Worm (Caenorhabditis elegans) whole organism, young adult: ENCODE measurements around the gene F59F3.6.

Source experiments
- B0261.1 ChIP-seq: sonication (generic microtip); optimal IDR thresholded peaks from 2 replicates; lab custom pipeline; 2016; ENCODE audit warnings: mild to moderate bottlenecking, missing genetic modification characterization, moderate library complexity, missing compliant biosample characterization
- D2030.7 ChIP-seq: fragments of 200-800 bp; sonication (Bioruptor generic); IDR thresholded peaks from 2 replicates; pipeline ENCODE4 v1.3.6; 2022; ENCODE audit warnings: missing genetic modification reagents, missing genetic modification characterization, missing compliant biosample characterization
- F22D6.2 ChIP-seq: sonication (generic microtip); optimal IDR thresholded peaks from 2 replicates; lab custom pipeline; 2016; ENCODE audit warnings: mild to moderate bottlenecking, missing genetic modification characterization, missing compliant biosample characterization
- F33H1.4 ChIP-seq: fragments of 200-800 bp; sonication (Bioruptor generic); IDR thresholded peaks from 2 replicates; pipeline ENCODE4 v1.3.6; 2022; ENCODE audit warnings: missing genetic modification reagents, missing genetic modification characterization, missing compliant biosample characterization
- F52B5.7 ChIP-seq: sonication (generic microtip); optimal IDR thresholded peaks from 2 replicates; lab custom pipeline; 2016; ENCODE audit warnings: mild to moderate bottlenecking, missing genetic modification characterization, missing compliant biosample characterization
- F55B11.4 ChIP-seq: sonication (generic microtip); optimal IDR thresholded peaks from 2 replicates; lab custom pipeline; 2016; ENCODE audit warnings: missing compliant biosample characterization, missing genetic modification characterization, borderline replicate concordance; ENCODE audit not compliant: insufficient read depth
- F57A8.1 ChIP-seq: fragments of 200-800 bp; sonication (Bioruptor generic); optimal IDR thresholded peaks from 2 replicates; lab custom pipeline; 2018; ENCODE audit warnings: mild to moderate bottlenecking, missing genetic modification characterization, moderate library complexity, missing compliant biosample characterization
- F57C9.4 ChIP-seq: sonication (generic microtip); optimal IDR thresholded peaks from 2 replicates; lab custom pipeline; 2017; ENCODE audit warnings: mild to moderate bottlenecking, missing genetic modification characterization, missing compliant biosample characterization
- T07F8.4 ChIP-seq: sonication (generic microtip); optimal IDR thresholded peaks from 2 replicates; lab custom pipeline; 2016; ENCODE audit warnings: mild to moderate bottlenecking, missing genetic modification characterization, moderate library complexity, missing compliant biosample characterization
- T26A5.8 ChIP-seq: sonication (generic microtip); optimal IDR thresholded peaks from 2 replicates; lab custom pipeline; 2016; ENCODE audit warnings: missing genetic modification characterization, missing compliant biosample characterization
- Y53F4B.3 ChIP-seq: fragments of 200-800 bp; sonication (Bioruptor generic); IDR thresholded peaks from 2 replicates; pipeline ENCODE4 v1.3.6; 2022; ENCODE audit warnings: missing genetic modification reagents, missing genetic modification characterization, missing compliant biosample characterization
- Y56A3A.18 ChIP-seq: fragments of 200-800 bp; sonication (Bioruptor generic); IDR thresholded peaks from 2 replicates; pipeline ENCODE4 v1.3.6; 2022; ENCODE audit warnings: missing genetic modification reagents, missing genetic modification characterization, missing compliant biosample characterization
- ZK185.1 ChIP-seq: sonication (generic microtip); optimal IDR thresholded peaks from 2 replicates; lab custom pipeline; 2016; ENCODE audit warnings: mild to moderate bottlenecking, missing genetic modification characterization, missing compliant biosample characterization; ENCODE audit not compliant: poor library complexity, severe bottlenecking
- ama-1 ChIP-seq, 3 experiments: fragments of 150-350 bp in 1 of 3; sonication (generic microtip) in 2 of 3; optimal IDR thresholded peaks; 2 replicates each; lab custom pipeline; 2014 to 2018; ENCODE audit warnings: missing biosample characterization in 2 of 3, missing genetic modification characterization in 2 of 3, missing genetic modification reagents in 2 of 3
- aptf-3 ChIP-seq: fragments of 200-800 bp; sonication (Bioruptor generic); IDR thresholded peaks from 2 replicates; pipeline ENCODE4 v1.3.6; 2022; ENCODE audit warnings: missing genetic modification characterization, missing compliant biosample characterization
- athp-1 ChIP-seq: sonication (generic microtip); optimal IDR thresholded peaks from 2 replicates; lab custom pipeline; 2017; ENCODE audit warnings: mild to moderate bottlenecking, missing genetic modification characterization, missing compliant biosample characterization
- attf-5 ChIP-seq: fragments of 200-800 bp; sonication (Bioruptor generic); optimal IDR thresholded peaks from 2 replicates; lab custom pipeline; 2018; ENCODE audit warnings: mild to moderate bottlenecking, missing genetic modification characterization, missing compliant biosample characterization
- bed-1 ChIP-seq: fragments of 200-800 bp; sonication (Bioruptor generic); IDR thresholded peaks from 2 replicates; pipeline ENCODE4 v1.3.6; 2022; ENCODE audit warnings: missing genetic modification reagents, missing genetic modification characterization, missing compliant biosample characterization
- cebp-2 ChIP-seq: fragments of 200-800 bp; sonication (Bioruptor generic); IDR thresholded peaks from 2 replicates; pipeline ENCODE4 v1.3.6; 2022; ENCODE audit warnings: missing genetic modification characterization, missing compliant biosample characterization
- ceh-100 ChIP-seq: fragments of 200-800 bp; sonication (Bioruptor generic); IDR thresholded peaks from 2 replicates; pipeline ENCODE4 v1.3.6; 2022; ENCODE audit warnings: missing genetic modification reagents, missing genetic modification characterization, missing compliant biosample characterization
- ceh-27 ChIP-seq: fragments of 200-800 bp; sonication (Bioruptor generic); optimal IDR thresholded peaks from 2 replicates; lab custom pipeline; 2018; ENCODE audit warnings: mild to moderate bottlenecking, missing genetic modification characterization, moderate library complexity, missing compliant biosample characterization
- ceh-40 ChIP-seq: fragments of 200-800 bp; sonication (Bioruptor generic); IDR thresholded peaks from 2 replicates; pipeline ENCODE4 v1.3.6; 2022; ENCODE audit warnings: missing genetic modification characterization, missing compliant biosample characterization
- ceh-91 ChIP-seq: fragments of 200-800 bp; sonication (Bioruptor generic); IDR thresholded peaks from 2 replicates; pipeline ENCODE4 v1.3.6; 2022; ENCODE audit warnings: missing genetic modification reagents, missing genetic modification characterization, missing compliant biosample characterization
- chd-7 ChIP-seq: sonication (generic microtip); optimal IDR thresholded peaks from 2 replicates; lab custom pipeline; 2016; ENCODE audit warnings: mild to moderate bottlenecking, missing genetic modification characterization, moderate library complexity, missing compliant biosample characterization
- die-1 ChIP-seq: sonication (generic microtip); optimal IDR thresholded peaks from 2 replicates; lab custom pipeline; 2016; ENCODE audit warnings: missing genotype, mild to moderate bottlenecking, missing genetic modification characterization, missing compliant biosample characterization
- egl-18 ChIP-seq: fragments of 200-800 bp; sonication (Bioruptor generic); IDR thresholded peaks from 2 replicates; pipeline ENCODE4 v1.3.6; 2022; ENCODE audit warnings: missing genetic modification reagents, missing genetic modification characterization, missing compliant biosample characterization
- egl-44 ChIP-seq: fragments of 200-800 bp; sonication (Bioruptor generic); IDR thresholded peaks from 2 replicates; pipeline ENCODE4 v1.3.6; 2022; ENCODE audit warnings: missing genetic modification reagents, missing genetic modification characterization, missing compliant biosample characterization
- ekl-4 ChIP-seq: fragments of 200-800 bp; sonication (Bioruptor generic); IDR thresholded peaks from 2 replicates; pipeline ENCODE4 v1.3.6; 2022; ENCODE audit warnings: missing genetic modification reagents, missing genetic modification characterization, missing compliant biosample characterization
- hlh-26 ChIP-seq: fragments of 200-800 bp; sonication (Bioruptor generic); conservative IDR thresholded peaks from 2 replicates; pipeline ENCODE4 v1.3.6; 2022; ENCODE audit warnings: missing genetic modification reagents, missing genetic modification characterization, missing compliant biosample characterization
- hsf-1 ChIP-seq: fragments of 200-800 bp; sonication (Bioruptor generic); IDR thresholded peaks from 2 replicates; pipeline ENCODE4 v1.3.6; 2022; ENCODE audit warnings: missing genetic modification reagents, missing genetic modification characterization, missing compliant biosample characterization
- lsy-27 ChIP-seq: sonication (generic microtip); optimal IDR thresholded peaks from 2 replicates; lab custom pipeline; 2017; ENCODE audit warnings: missing genetic modification characterization, mild to moderate bottlenecking, missing compliant biosample characterization, antibody characterized with exemption, missing genotype, borderline replicate concordance; ENCODE audit not compliant: insufficient read depth
- madf-3 ChIP-seq: fragments of 200-800 bp; sonication (Bioruptor generic); IDR thresholded peaks from 2 replicates; pipeline ENCODE4 v1.3.6; 2022; ENCODE audit warnings: missing genetic modification reagents, missing genetic modification characterization, missing compliant biosample characterization
- mes-4 ChIP-seq: sonication (generic microtip); optimal IDR thresholded peaks from 2 replicates; lab custom pipeline; 2016; ENCODE audit warnings: missing genotype, missing genetic modification characterization, missing compliant biosample characterization
- mxl-1 ChIP-seq: sonication (generic microtip); optimal IDR thresholded peaks from 2 replicates; lab custom pipeline; 2016; ENCODE audit warnings: missing genetic modification characterization, missing compliant biosample characterization
- nfya-1 ChIP-seq: sonication (generic microtip); optimal IDR thresholded peaks from 2 replicates; lab custom pipeline; 2017; ENCODE audit warnings: antibody characterized with exemption, missing compliant biosample characterization, missing genetic modification characterization, borderline replicate concordance; ENCODE audit not compliant: insufficient read depth
- nhr-27 ChIP-seq: fragments of 200-800 bp; sonication (Bioruptor generic); optimal IDR thresholded peaks from 2 replicates; lab custom pipeline; 2018; ENCODE audit warnings: mild to moderate bottlenecking, missing genetic modification characterization, moderate library complexity, missing compliant biosample characterization
- nhr-90 ChIP-seq: sonication (generic microtip); optimal IDR thresholded peaks from 2 replicates; lab custom pipeline; 2016; ENCODE audit warnings: missing genotype, mild to moderate bottlenecking, missing genetic modification characterization, missing compliant biosample characterization
- rcor-1 ChIP-seq: fragments of 200-800 bp; sonication (Bioruptor generic); IDR thresholded peaks from 2 replicates; pipeline ENCODE4 v1.3.6; 2022; ENCODE audit warnings: missing genetic modification reagents, missing genetic modification characterization, missing compliant biosample characterization
- rpc-1 ChIP-seq, 2 experiments: fragments of 150-350 bp in 1 of 2; sonication (generic microtip) in 1 of 2; optimal IDR thresholded peaks; 2 replicates each; lab custom pipeline; 2014 to 2018; ENCODE audit warnings: missing biosample characterization in 1 of 2, missing genetic modification characterization in 1 of 2, missing genetic modification reagents in 1 of 2, missing genotype in 1 of 2
- snpc-1.3 ChIP-seq: sonication (generic microtip); optimal IDR thresholded peaks from 2 replicates; lab custom pipeline; 2017; ENCODE audit warnings: missing genetic modification characterization, mild to moderate bottlenecking, missing compliant biosample characterization, antibody characterized with exemption, moderate library complexity, missing genotype, missing genetic modification reagents; ENCODE audit not compliant: insufficient read depth
- snpc-4 ChIP-seq, 5 experiments: fragments of 150-350 bp in 1 of 5; sonication (generic microtip) in 4 of 5; optimal IDR thresholded peaks; 2 replicates each; lab custom pipeline; 2014 to 2018; ENCODE audit warnings: missing genetic modification characterization in 5 of 5, missing biosample characterization in 3 of 5, antibody characterized with exemption in 2 of 5, mild to moderate bottlenecking in 2 of 5, missing compliant biosample characterization in 2 of 5, missing genotype in 2 of 5, moderate library complexity in 2 of 5, missing genetic modification reagents in 1 of 5
- sptf-2 ChIP-seq: fragments of 200-800 bp; sonication (Bioruptor generic); optimal IDR thresholded peaks from 2 replicates; lab custom pipeline; 2018; ENCODE audit warnings: mild to moderate bottlenecking, missing genetic modification characterization, missing compliant biosample characterization
- tbp1 ChIP-seq: fragments of 200-800 bp; sonication (Bioruptor generic); optimal IDR thresholded peaks from 2 replicates; lab custom pipeline; 2018; ENCODE audit warnings: mild to moderate bottlenecking, missing genetic modification characterization, missing compliant biosample characterization
- ztf-26 ChIP-seq: sonication (generic microtip); optimal IDR thresholded peaks from 2 replicates; lab custom pipeline; 2017; ENCODE audit warnings: missing genetic modification characterization, missing compliant biosample characterization
- ztf-28 ChIP-seq: fragments of 200-800 bp; sonication (Bioruptor generic); IDR thresholded peaks from 2 replicates; pipeline ENCODE4 v1.3.6; 2022; ENCODE audit warnings: missing genetic modification reagents, missing genetic modification characterization, missing compliant biosample characterization

F59F3.6 gene

ce11 chrX:10963453-10964046 lies 35.5 kb downstream of the F59F3.6 start, which contains the start of gene nas-10:
nas-10 (minus strand) TSS chrX:10963503.
- TF ChIP-seq rcor-1 (GFP tag; lab: Robert Waterston, UW) (peak; percentile 73), F55B11.4 (no peak), nfya-1 (tag; lab: Kevin White, UChicago) (no peak), F57A8.1 (peak; percentile 4), bed-1 (GFP tag; lab: Robert Waterston, UW) (peak; percentile 75; the same call in 1 of the 2 replicates), D2030.7 (peak; percentile 73), T07F8.4 (tag; lab: Kevin White, UChicago) (peak; percentile 39), ceh-91 (no peak), Y56A3A.18 (GFP tag; lab: Robert Waterston, UW) (peak; percentile 93), lsy-27 (tag; lab: Kevin White, UChicago) (peak; percentile 26), snpc-4 (GFP tag; optimal IDR thresholded peaks at IDR 0.05; lab: Kevin White, UChicago) (peak; percentile 83), snpc-4 (tag; optimal IDR thresholded peaks at IDR 0.05; lab: Kevin White, UChicago) (peak in 1 of 4 experiments; percentile 78), Y53F4B.3 (GFP tag; lab: Robert Waterston, UW) (0 out of 2 replicates have a peak, but pooled peaks have one; percentile 5), rpc-1 (optimal IDR thresholded peaks at IDR 0.05; lab: Kevin White, UChicago) (peak; percentile 91), rpc-1 (tag; optimal IDR thresholded peaks at IDR 0.05; lab: Kevin White, UChicago) (peak; percentile 96), nhr-90 (tag; lab: Kevin White, UChicago) (peak; percentile 86), ztf-26 (tag; lab: Kevin White, UChicago) (peak; percentile 37), athp-1 (peak; percentile 41), sptf-2 (GFP tag; lab: Kevin White, UChicago) (peak; percentile 2), F52B5.7 (tag; lab: Kevin White, UChicago) (peak; percentile 65), die-1 (peak; percentile 89), ekl-4 (GFP tag; lab: Robert Waterston, UW) (no peak), F57C9.4 (peak; percentile 7), nhr-27 (tag; lab: Kevin White, UChicago) (peak; percentile 59), tbp1 (GFP tag; lab: Kevin White, UChicago) (peak; percentile 99), mxl-1 (tag; lab: Kevin White, UChicago) (peak; percentile 68), hsf-1 (no peak), ceh-40 (GFP tag; lab: Robert Waterston, UW) (peak; percentile 72; the same call in 1 of the 2 replicates), hlh-26 (GFP tag; lab: Robert Waterston, UW) (no peak), B0261.1 (tag; lab: Kevin White, UChicago) (peak; percentile 97), ztf-28 (GFP tag; lab: Robert Waterston, UW) (0 out of 2 replicates have a peak, but pooled peaks have one; percentile 59), attf-5 (GFP tag; lab: Kevin White, UChicago) (peak; percentile 69), ceh-100 (GFP tag; lab: Robert Waterston, UW) (no peak), snpc-1.3 (tag; lab: Kevin White, UChicago) (no peak), ceh-27 (peak; percentile 40), chd-7 (peak; percentile 53), ama-1 (optimal IDR thresholded peaks at IDR 0.05; lab: Kevin White, UChicago) (no peak), ama-1 (GFP tag; optimal IDR thresholded peaks at IDR 0.05; lab: Kevin White, UChicago) (no peak), F33H1.4 (GFP tag; lab: Robert Waterston, UW) (no peak), ZK185.1 (tag; lab: Kevin White, UChicago) (peak; percentile 76), aptf-3 (0 out of 2 replicates have a peak, but pooled peaks have one; percentile 11), egl-18 (GFP tag; lab: Robert Waterston, UW) (0 out of 2 replicates have a peak, but pooled peaks have one; percentile 63), cebp-2 (GFP tag; lab: Robert Waterston, UW) (0 out of 2 replicates have a peak, but pooled peaks have one; percentile 38), madf-3 (no peak), T26A5.8 (tag; lab: Kevin White, UChicago) (peak; percentile 27), F22D6.2 (tag; lab: Kevin White, UChicago) (no peak), mes-4 (tag; lab: Kevin White, UChicago) (peak; percentile 89), egl-44 (GFP tag; lab: Robert Waterston, UW) (peak; percentile 88)
